Fruit fly (Drosophila melanogaster): Measurements from ENCODE around the gene pnt.

The pnt gene

dm6 chr3R:23374290-23374689 is 28.3 kb upstream of the pnt start (continued):
- TF ChIP-seq pdm3 (GFP tag; optimal IDR thresholded peaks at IDR 0.05), result peak; percentile 45
- TF ChIP-seq esn (GFP tag; optimal IDR thresholded peaks at IDR 0.05), result peak; percentile 54
- peak; percentile 3 for TF ChIP-seq fd85E (GFP tag; optimal IDR thresholded peaks at IDR 0.05)
- peak; percentile 87 for TF ChIP-seq Eip78C (GFP tag)
- TF ChIP-seq net (GFP tag; optimal IDR thresholded peaks at IDR 0.05), result peak; percentile 61
- peak in 1 of 2 experiments; percentile 15 for TF ChIP-seq salr (GFP tag; optimal IDR thresholded peaks at IDR 0.05)
- TF ChIP-seq CG16779 (tag; optimal IDR thresholded peaks at IDR 0.05), result peak; percentile 52
- TF ChIP-seq achi (GFP tag; optimal IDR thresholded peaks at IDR 0.05), result peak; percentile 29
- TF ChIP-seq Lpt (GFP tag; optimal IDR thresholded peaks at IDR 0.05), result peak; percentile 72
- TF ChIP-seq ss (GFP tag; optimal IDR thresholded peaks at IDR 0.05), result peak; percentile 10 to 53
- no peak for TF ChIP-seq CG32006 (GFP tag; optimal IDR thresholded peaks at IDR 0.05)
- peak; percentile 9 for TF ChIP-seq CG6792 (GFP tag; optimal IDR thresholded peaks at IDR 0.05)
- no peak for TF ChIP-seq Hr4 (GFP tag; optimal IDR thresholded peaks at IDR 0.05)
- peak; percentile 38 for TF ChIP-seq CG11762 (GFP tag; optimal IDR thresholded peaks at IDR 0.05; ENCODE audit: insufficient read depth)
- peak; percentile 32 for TF ChIP-seq Blimp-1 (GFP tag; optimal IDR thresholded peaks at IDR 0.05)
- TF ChIP-seq CG10631 (GFP tag; optimal IDR thresholded peaks at IDR 0.05), result peak; percentile 15
- TF ChIP-seq CG6276 (GFP tag; optimal IDR thresholded peaks at IDR 0.05), result peak; percentile 51
- TF ChIP-seq Sox102F (GFP tag; optimal IDR thresholded peaks at IDR 0.05), result peak; percentile 73
- TF ChIP-seq CG34406 (GFP tag; optimal IDR thresholded peaks at IDR 0.05), result peak; percentile 66

dm6 chr3R:23373403-23373802 is 27.4 kb upstream of the pnt start, which contains the start of gene CG42828:
CG42828 (plus strand) TSS chr3R:23373703.
- TF ChIP-seq Blimp-1 (GFP tag; optimal IDR thresholded peaks at IDR 0.05) (no peak), Lpt (GFP tag; optimal IDR thresholded peaks at IDR 0.05) (no peak), Eip93F (GFP tag; optimal IDR thresholded peaks at IDR 0.05) (no peak), Sox102F (GFP tag; optimal IDR thresholded peaks at IDR 0.05) (no peak), OdsH (GFP tag; optimal IDR thresholded peaks at IDR 0.05) (no peak), CG8319 (GFP tag; optimal IDR thresholded peaks at IDR 0.05) (no peak), svp (GFP tag) (no peak), CG1621 (tag; optimal IDR thresholded peaks at IDR 0.05) (no peak), CG6792 (GFP tag; optimal IDR thresholded peaks at IDR 0.05) (no peak), CG11294 (GFP tag; IDR thresholded peaks at IDR 0.05) (no peak), Sox15 (GFP tag; optimal IDR thresholded peaks at IDR 0.05) (no peak), Met (GFP tag; optimal IDR thresholded peaks at IDR 0.05) (no peak), Ets21C (GFP tag; optimal IDR thresholded peaks at IDR 0.05) (no peak)

dm6 chr3R:23372624-23373023 is 26.7 kb upstream of the pnt start, which contains the start of gene CG42827:
CG42827 (plus strand) TSS chr3R:23372924.
- no peak for TF ChIP-seq CG6792 (GFP tag; optimal IDR thresholded peaks at IDR 0.05)
- TF ChIP-seq Smox (GFP tag; optimal IDR thresholded peaks at IDR 0.05), result no peak
- no peak for TF ChIP-seq CG1621 (tag; optimal IDR thresholded peaks at IDR 0.05)
- no peak for TF ChIP-seq Blimp-1 (GFP tag; optimal IDR thresholded peaks at IDR 0.05)
- TF ChIP-seq CG8632 (GFP tag; optimal IDR thresholded peaks at IDR 0.05), result no peak
- TF ChIP-seq fd59A (GFP tag; optimal IDR thresholded peaks at IDR 0.05), result no peak
- no peak for TF ChIP-seq salr (GFP tag; optimal IDR thresholded peaks at IDR 0.05)
- no peak for TF ChIP-seq CG11294 (GFP tag; IDR thresholded peaks at IDR 0.05)
- no peak for TF ChIP-seq CG10631 (GFP tag; optimal IDR thresholded peaks at IDR 0.05)
- no peak for TF ChIP-seq CG8319 (GFP tag; optimal IDR thresholded peaks at IDR 0.05)

- TF ChIP-seq net (GFP tag; optimal IDR thresholded peaks at IDR 0.05), result no peak
- TF ChIP-seq CG32006 (GFP tag; optimal IDR thresholded peaks at IDR 0.05), result peak; percentile 60
- TF ChIP-seq Hr39 (GFP tag; optimal IDR thresholded peaks at IDR 0.05), result peak; percentile 5
- peak; percentile 66; the same call in 2 of the 3 replicates for TF ChIP-seq eg (GFP tag; IDR thresholded peaks at IDR 0.05)
- peak; percentile 19 for TF ChIP-seq Hr4 (GFP tag; optimal IDR thresholded peaks at IDR 0.05)
- TF ChIP-seq CG11902 (GFP tag; optimal IDR thresholded peaks at IDR 0.05), result no peak
- TF ChIP-seq ss (GFP tag; optimal IDR thresholded peaks at IDR 0.05), result no peak
- peak; percentile 2 for TF ChIP-seq CG3032 (tag; optimal IDR thresholded peaks at IDR 0.05)
- TF ChIP-seq CG8119 (GFP tag; IDR thresholded peaks at IDR 0.05), result no peak
- peak; percentile 21 for TF ChIP-seq CG4318 (GFP tag; optimal IDR thresholded peaks at IDR 0.05)
- no peak for TF ChIP-seq Gug (GFP tag; IDR thresholded peaks at IDR 0.05)
- no peak for TF ChIP-seq CG8319 (GFP tag; optimal IDR thresholded peaks at IDR 0.05)
- peak; percentile 17 for TF ChIP-seq achi (GFP tag; optimal IDR thresholded peaks at IDR 0.05)
- TF ChIP-seq salr (GFP tag; optimal IDR thresholded peaks at IDR 0.05), result peak in 1 of 2 experiments; percentile 28
- peak; percentile 74 for TF ChIP-seq Eip78C (GFP tag)
- no peak for TF ChIP-seq CG7368 (GFP tag; optimal IDR thresholded peaks at IDR 0.05)
- no peak for TF ChIP-seq fd59A (GFP tag; optimal IDR thresholded peaks at IDR 0.05)
- peak; percentile 61; the same call in 1 of the 2 replicates for TF ChIP-seq CG15336 (GFP tag; IDR thresholded peaks at IDR 0.05)
- TF ChIP-seq CG6276 (GFP tag; optimal IDR thresholded peaks at IDR 0.05), result peak; percentile 59
- TF ChIP-seq Sox14 (GFP tag; optimal IDR thresholded peaks at IDR 0.05), result peak; percentile 18
- peak; percentile 37 for TF ChIP-seq pdm3 (GFP tag; optimal IDR thresholded peaks at IDR 0.05)
- TF ChIP-seq Ets96B (tag; optimal IDR thresholded peaks at IDR 0.05), result peak; percentile 3
- peak; percentile 2 for TF ChIP-seq Lpt (GFP tag; optimal IDR thresholded peaks at IDR 0.05)
- TF ChIP-seq dsx (GFP tag; optimal IDR thresholded peaks at IDR 0.05; ENCODE audit: poor library complexity, severe bottlenecking), result no peak
- TF ChIP-seq Sox102F (GFP tag; optimal IDR thresholded peaks at IDR 0.05), result peak; percentile 0
- peak; percentile 19 for TF ChIP-seq svp (GFP tag)
These were observed 22.3 kb upstream of the pnt start for dm6 chr3R:23368235-23368634.

All from whole organism, prepupa.